Fruit fly (Drosophila melanogaster) S2 (cell line): Measurements from ENCODE around the gene Idh3g.

Experiments
- CG8478 ChIP-seq: fragments of >200 bp; optimal IDR thresholded peaks from 2 replicates; lab custom pipeline; 2018
- CTCF ChIP-seq, 2 experiments: fragments of >200 bp; optimal IDR thresholded peaks; 2 replicates each; lab custom pipeline; 2018

- TF ChIP-seq CG8478 (lab: Kevin White, UChicago) (no peak), CTCF (optimal IDR thresholded peaks at IDR 0.05; lab: Kevin White, UChicago) (no peak)
Measured at dm6 chr3R:25660985-25661530, 19.6 kb upstream of the Idh3g start, which contains the start of gene Tnks.
